Worm (Caenorhabditis elegans) whole organism, midembryonic: ENCODE measurements around the gene T05A8.2.

Experiments
- cog-1 ChIP-seq: sonication (generic microtip); optimal IDR thresholded peaks from 2 replicates; lab custom pipeline; 2016; ENCODE audit warnings: missing genetic modification characterization, missing compliant biosample characterization
- flt-1 ChIP-seq: fragments of 200-800 bp; sonication (Bioruptor generic); IDR thresholded peaks from 2 replicates; pipeline ENCODE4 v1.3.6; 2022; ENCODE audit warnings: missing genetic modification characterization, missing compliant biosample characterization

DNA sequence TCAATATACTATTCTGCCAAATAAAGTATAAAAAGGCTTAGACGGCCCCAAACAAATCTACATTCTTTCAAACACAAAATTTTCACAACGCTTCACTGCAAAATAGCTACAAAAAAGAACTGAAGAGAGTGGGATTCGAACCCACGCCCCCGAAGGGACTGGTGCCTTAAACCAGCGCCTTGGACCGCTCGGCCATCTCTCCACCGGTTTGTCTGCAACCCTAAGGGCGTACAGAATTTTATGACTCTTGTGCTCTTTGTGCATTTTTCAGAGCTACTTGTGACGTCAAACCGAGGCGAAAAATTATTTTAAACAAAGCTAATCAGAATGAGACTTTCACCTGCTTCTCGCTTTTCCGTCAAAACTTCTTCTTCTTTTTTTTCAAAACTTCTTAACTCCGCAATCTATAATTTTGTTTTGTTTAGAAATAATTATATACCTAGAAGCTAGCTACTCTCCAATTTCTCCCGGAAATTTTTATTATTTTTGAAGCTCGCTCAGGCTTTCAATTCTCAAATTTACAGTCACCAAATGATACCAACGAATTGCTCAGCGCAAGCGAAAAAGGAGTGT, 25.4 kb upstream of the T05A8.2 start, which contains the start of gene T05A8.8:
- TF ChIP-seq flt-1 (GFP tag; lab: Robert Waterston, UW) = no peak
- TF ChIP-seq cog-1 (tag; lab: Kevin White, UChicago) = no peak
